Fruit fly (Drosophila melanogaster) whole organism, wandering third instar larva: Measurements from ENCODE around the gene CG14257.

Source experiments
- CG32264 ChIP-seq: fragments of 200-800 bp; sonication (Bioruptor generic); optimal IDR thresholded peaks from 2 replicates; lab custom pipeline; 2016; ENCODE audit warnings: missing biosample characterization, missing genetic modification characterization
- CG9705 ChIP-seq: fragments of 200-800 bp; sonication (Bioruptor generic); optimal IDR thresholded peaks from 2 replicates; lab custom pipeline; 2018; ENCODE audit warnings: missing biosample characterization, mild to moderate bottlenecking, missing genetic modification characterization
- CrebA ChIP-seq: fragments of 200-800 bp; sonication (Bioruptor generic); optimal IDR thresholded peaks from 2 replicates; lab custom pipeline; 2016; ENCODE audit warnings: missing biosample characterization, mild to moderate bottlenecking, missing genetic modification characterization, borderline replicate concordance
- Dfd ChIP-seq: fragments of >200 bp; optimal IDR thresholded peaks from 2 replicates; lab custom pipeline; 2017; ENCODE audit warnings: missing biosample characterization, missing genetic modification characterization
- Dif ChIP-seq: fragments of 200-275, 200-300 bp; sonication (Bioruptor generic); optimal IDR thresholded peaks from 2 replicates; lab custom pipeline; 2018; ENCODE audit warnings: missing biosample characterization, missing genetic modification characterization; ENCODE audit not compliant: partially characterized antibody
- GATAd ChIP-seq: sonication (Bioruptor generic); optimal IDR thresholded peaks from 2 replicates; lab custom pipeline; 2016; ENCODE audit warnings: missing biosample characterization, missing genetic modification characterization
- HLH106 ChIP-seq: fragments of 200-800 bp; optimal IDR thresholded peaks from 3 replicates; lab custom pipeline; 2019; ENCODE audit warnings: missing biosample characterization, mild to moderate bottlenecking, missing genetic modification characterization, moderate library complexity
- Hnf4 ChIP-seq: fragments of 200-800 bp; sonication (Bioruptor generic); optimal IDR thresholded peaks from 2 replicates; lab custom pipeline; 2016; ENCODE audit warnings: missing biosample characterization, mild to moderate bottlenecking, missing genetic modification characterization
- Hr78 ChIP-seq: fragments of >200 bp; optimal IDR thresholded peaks from 2 replicates; lab custom pipeline; 2017; ENCODE audit warnings: missing biosample characterization, missing genetic modification characterization
- Mio ChIP-seq: sonication (Bioruptor generic); optimal IDR thresholded peaks from 2 replicates; lab custom pipeline; 2016; ENCODE audit warnings: missing biosample characterization, missing genetic modification characterization
- Myc ChIP-seq: fragments of >200 bp; optimal IDR thresholded peaks from 2 replicates; lab custom pipeline; 2017
- N ChIP-seq: fragments of >200 bp; optimal IDR thresholded peaks from 2 replicates; lab custom pipeline; 2018; ENCODE audit warnings: missing biosample characterization, missing external identifiers, missing genetic modification characterization
- OdsH ChIP-seq: fragments of 200-800 bp; sonication (Bioruptor generic); optimal IDR thresholded peaks from 2 replicates; lab custom pipeline; 2016; ENCODE audit warnings: missing biosample characterization, mild to moderate bottlenecking, missing genetic modification characterization
- Rel ChIP-seq, 2 experiments: fragments of 200-800 bp; sonication (Bioruptor generic) in 1 of 2; optimal IDR thresholded peaks; 2 replicates in 1 of 2; 3 replicates in 1 of 2; lab custom pipeline; 2016 to 2019; ENCODE audit warnings: mild to moderate bottlenecking in 2 of 2, missing biosample characterization in 2 of 2, missing genetic modification characterization in 2 of 2, moderate library complexity in 1 of 2
- Sp1 ChIP-seq: fragments of 200-800 bp; sonication (Bioruptor generic); optimal IDR thresholded peaks from 3 replicates; lab custom pipeline; 2019; ENCODE audit warnings: missing biosample characterization, mild to moderate bottlenecking, missing genetic modification characterization, moderate library complexity
- Vsx2 ChIP-seq: fragments of 200-300, 225-300 bp; sonication (Bioruptor generic); optimal IDR thresholded peaks from 2 replicates; lab custom pipeline; 2018; ENCODE audit warnings: missing biosample characterization, missing genetic modification characterization; ENCODE audit not compliant: partially characterized antibody
- brk ChIP-seq: fragments of 200-800 bp; sonication (Bioruptor generic); optimal IDR thresholded peaks from 2 replicates; lab custom pipeline; 2016; ENCODE audit warnings: missing biosample characterization, mild to moderate bottlenecking, missing genetic modification characterization
- ey ChIP-seq: fragments of 200-800 bp; sonication (Bioruptor generic); optimal IDR thresholded peaks from 2 replicates; lab custom pipeline; 2016; ENCODE audit warnings: missing biosample characterization, missing genetic modification characterization
- foxo ChIP-seq, 2 experiments: fragments of 200-800 bp; sonication (Bioruptor generic); optimal IDR thresholded peaks; 2 replicates in 1 of 2; 3 replicates in 1 of 2; lab custom pipeline; 2016 to 2017; ENCODE audit warnings: missing biosample characterization in 2 of 2, missing genetic modification characterization in 2 of 2
- fru ChIP-seq: fragments of 200-800 bp; sonication (Bioruptor generic); optimal IDR thresholded peaks from 3 replicates; lab custom pipeline; 2016; ENCODE audit warnings: missing biosample characterization, mild to moderate bottlenecking, missing genetic modification characterization
- h ChIP-seq: fragments of 200-800 bp; sonication (Bioruptor generic); optimal IDR thresholded peaks from 3 replicates; lab custom pipeline; 2016; ENCODE audit warnings: missing biosample characterization, mild to moderate bottlenecking, missing genetic modification characterization
- lola ChIP-seq: fragments of >200 bp; optimal IDR thresholded peaks from 2 replicates; lab custom pipeline; 2017; ENCODE audit warnings: missing biosample characterization, missing genetic modification characterization
- pan ChIP-seq: fragments of >200 bp; optimal IDR thresholded peaks from 2 replicates; lab custom pipeline; 2017
- psq ChIP-seq: fragments of 200-800 bp; sonication (Bioruptor generic); optimal IDR thresholded peaks from 3 replicates; lab custom pipeline; 2017; ENCODE audit warnings: missing biosample characterization, mild to moderate bottlenecking, missing genetic modification characterization, moderate library complexity
- sv ChIP-seq: fragments of 200-800 bp; sonication (Bioruptor generic); optimal IDR thresholded peaks from 3 replicates; lab custom pipeline; 2016; ENCODE audit warnings: missing biosample characterization, missing genetic modification characterization
- tai ChIP-seq: sonication (Bioruptor generic); optimal IDR thresholded peaks from 2 replicates; lab custom pipeline; 2016; ENCODE audit warnings: missing biosample characterization, missing genetic modification characterization
- usp ChIP-seq: fragments of >200 bp; optimal IDR thresholded peaks from 2 replicates; lab custom pipeline; 2017; ENCODE audit warnings: missing biosample characterization, missing genetic modification characterization
- woc ChIP-seq: sonication (Bioruptor generic); optimal IDR thresholded peaks from 2 replicates; lab custom pipeline; 2016; ENCODE audit warnings: missing biosample characterization, mild to moderate bottlenecking, missing genetic modification characterization

Gene CG14257

dm6 chr3R:27048561-27049270 is 27.0 kb upstream of the CG14257 start, which contains the start of gene TwdlT:
Gene TwdlT, plus strand, starts transcription at chr3R:27049220.
- TF ChIP-seq foxo (GFP tag; optimal IDR thresholded peaks at IDR 0.05; lab: Kevin White, UChicago) (no peak), OdsH (GFP tag; lab: Kevin White, UChicago) (no peak), Myc (no peak), brk (GFP tag; lab: Kevin White, UChicago) (no peak), Rel (GFP tag; optimal IDR thresholded peaks at IDR 0.05; lab: Kevin White, UChicago) (no peak), Rel (tag; optimal IDR thresholded peaks at IDR 0.05; lab: Kevin White, UChicago) (no peak), tai (GFP tag; lab: Kevin White, UChicago) (no peak), Sp1 (GFP tag; lab: Kevin White, UChicago) (no peak), N (GFP tag; lab: Kevin White, UChicago) (no peak), CrebA (GFP tag; lab: Kevin White, UChicago) (no peak), lola (GFP tag; lab: Kevin White, UChicago) (no peak), psq (GFP tag; lab: Kevin White, UChicago) (no peak), Hnf4 (no peak), Hr78 (GFP tag; lab: Kevin White, UChicago) (no peak), fru (GFP tag; lab: Kevin White, UChicago) (no peak), Vsx2 (no peak), Dif (GFP tag; lab: Kevin White, UChicago) (no peak), CG32264 (GFP tag; lab: Kevin White, UChicago) (no peak), GATAd (GFP tag; lab: Kevin White, UChicago) (no peak)
- TF ChIP-seq, all 38 proteins: peak for 0

dm6 chr3R:27049549-27049948 is 26.1 kb upstream of the CG14257 start:
- TF ChIP-seq Dfd: peak; percentile 96
- no peak for TF ChIP-seq Hnf4

dm6 chr3R:27056152-27056551 is 19.5 kb upstream of the CG14257 start:
- TF ChIP-seq sv (GFP tag; lab: Kevin White, UChicago): no peak
- peak; percentile 14 for TF ChIP-seq Myc

dm6 chr3R:27061916-27062315 is 13.8 kb upstream of the CG14257 start, which contains the start of gene CG34292:
Gene CG34292, plus strand, starts transcription at chr3R:27062216.
- no peak for TF ChIP-seq Vsx2
- no peak for TF ChIP-seq psq (GFP tag; lab: Kevin White, UChicago)
- TF ChIP-seq lola (GFP tag; lab: Kevin White, UChicago): no peak
- no peak for TF ChIP-seq Hr78 (GFP tag; lab: Kevin White, UChicago)
- no peak for TF ChIP-seq HLH106 (tag; lab: Kevin White, UChicago)
- TF ChIP-seq, all 38 proteins: peak for 0

- TF ChIP-seq HLH106 (tag; lab: Kevin White, UChicago) (no peak), Rel (GFP tag; optimal IDR thresholded peaks at IDR 0.05; lab: Kevin White, UChicago) (no peak), Rel (tag; optimal IDR thresholded peaks at IDR 0.05; lab: Kevin White, UChicago) (no peak), usp (no peak), brk (GFP tag; lab: Kevin White, UChicago) (no peak), ey (no peak), OdsH (GFP tag; lab: Kevin White, UChicago) (no peak), Vsx2 (no peak), Hnf4 (no peak), woc (GFP tag; lab: Kevin White, UChicago) (no peak), Dfd (no peak), h (GFP tag; lab: Kevin White, UChicago) (no peak), lola (GFP tag; lab: Kevin White, UChicago) (no peak), pan (lab: Kevin White, UChicago) (no peak)
These were observed 11.6 kb upstream of the CG14257 start, which contains the start of gene Nep5 for dm6 chr3R:27064099-27064498. Gene Nep5, minus strand, starts transcription at chr3R:27064199.

- TF ChIP-seq CG9705 (GFP tag; lab: Kevin White, UChicago) (no peak), Mio (GFP tag; lab: Kevin White, UChicago) (no peak), Hnf4 (no peak)
These were observed 10.5 kb upstream of the CG14257 start, which contains the start of gene CG43935 for dm6 chr3R:27065136-27065535. Gene CG43935, plus strand, starts transcription at chr3R:27065436.
